Fruit fly (Drosophila melanogaster): ENCODE data around the gene DhpD.

Gene DhpD

DNA sequence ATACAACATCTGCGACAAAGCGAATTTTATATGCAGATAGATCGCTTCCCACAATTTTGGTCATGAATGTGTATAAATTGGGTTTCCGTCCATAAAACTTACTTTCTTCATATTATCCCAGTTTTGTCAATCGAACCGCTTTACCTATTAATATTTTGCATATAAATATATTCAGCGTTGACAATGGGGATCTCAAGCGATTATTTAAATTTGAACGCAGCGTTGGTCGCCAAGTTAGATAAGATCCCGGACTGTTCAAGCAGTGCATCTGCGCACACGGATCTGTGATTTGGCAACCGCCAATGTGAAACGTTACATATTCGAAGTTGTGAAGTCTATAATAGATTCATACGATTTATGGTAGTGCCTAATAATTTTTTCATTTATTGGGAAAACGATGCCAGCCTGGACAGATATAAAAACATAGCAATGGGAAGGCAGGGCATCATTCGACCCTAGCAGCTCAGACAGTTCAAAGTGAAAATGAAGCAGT lies 17.6 kb upstream of the DhpD start, which contains the start of gene TwdlF:
TSS of gene TwdlF (plus strand) at position 443 of the 493 bp plus-strand sequence.
- TF ChIP-seq CG3032 (tag; optimal IDR thresholded peaks at IDR 0.05), result no peak
- TF ChIP-seq Sox15 (GFP tag; optimal IDR thresholded peaks at IDR 0.05), result no peak
- TF ChIP-seq CG31627 (GFP tag; optimal IDR thresholded peaks at IDR 0.05), result no peak
- no peak for TF ChIP-seq CG10631 (GFP tag; optimal IDR thresholded peaks at IDR 0.05)
- no peak for TF ChIP-seq Blimp-1 (GFP tag; optimal IDR thresholded peaks at IDR 0.05)
- TF ChIP-seq Eip75B (GFP tag; optimal IDR thresholded peaks at IDR 0.05), result no peak
- TF ChIP-seq Hr39 (GFP tag; optimal IDR thresholded peaks at IDR 0.05), result no peak
- TF ChIP-seq OdsH (GFP tag; optimal IDR thresholded peaks at IDR 0.05), result no peak
- no peak for TF ChIP-seq fd85E (GFP tag; optimal IDR thresholded peaks at IDR 0.05)
- no peak for TF ChIP-seq Eip78C (GFP tag)
- no peak for TF ChIP-seq CG10669 (GFP tag; optimal IDR thresholded peaks at IDR 0.05)
- TF ChIP-seq topi (GFP tag; optimal IDR thresholded peaks at IDR 0.05), result no peak
- no peak for TF ChIP-seq CG9139 (GFP tag; optimal IDR thresholded peaks at IDR 0.05)

DNA sequence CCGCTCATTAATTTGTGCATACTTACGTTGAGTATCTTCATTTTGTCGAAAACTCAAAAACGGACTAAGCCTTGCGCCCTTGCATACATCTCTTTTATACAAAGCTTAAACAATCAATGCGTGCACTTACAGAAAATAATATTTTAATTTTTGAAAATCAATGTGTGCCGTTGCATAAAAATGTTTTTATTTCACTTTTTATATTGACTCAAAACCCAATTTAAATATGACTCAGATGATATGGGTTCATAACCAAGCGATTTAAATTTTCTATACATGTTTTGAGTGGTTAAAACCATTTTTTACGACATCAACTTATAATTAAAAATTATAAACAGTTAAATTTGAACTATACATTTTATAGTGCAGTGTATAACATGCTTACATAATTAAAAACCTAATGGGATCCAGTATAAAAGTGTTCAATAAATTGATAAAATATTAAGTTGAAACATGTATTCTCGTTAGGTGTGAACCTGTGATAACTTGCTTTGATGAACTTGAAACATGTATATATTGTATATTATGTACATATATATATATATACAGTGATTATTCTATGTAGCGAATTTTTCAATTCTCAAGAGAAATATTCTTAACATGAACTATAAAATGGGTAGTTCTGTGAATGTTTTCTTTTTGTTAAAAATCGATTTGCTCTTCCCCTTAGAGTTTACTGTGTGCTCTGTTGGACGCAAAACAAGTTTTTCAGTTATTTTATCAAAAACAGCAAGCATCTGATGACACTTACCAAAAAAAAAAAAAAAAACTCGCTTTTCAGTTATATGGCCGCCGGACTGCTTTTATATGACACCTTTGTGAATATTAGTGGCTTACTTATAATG lies 14.3 kb upstream of the DhpD start, which contains the start of gene CG34305:
TSS of gene CG34305 (minus strand) at position 51 of the 845 bp plus-strand sequence.
- TF ChIP-seq CG8319 (GFP tag; optimal IDR thresholded peaks at IDR 0.05) (peak; percentile 25), CG11902 (GFP tag; optimal IDR thresholded peaks at IDR 0.05) (peak; percentile 9), pdm3 (GFP tag; optimal IDR thresholded peaks at IDR 0.05) (peak; percentile 54), fkh (GFP tag; optimal IDR thresholded peaks at IDR 0.05) (no peak), CG16779 (tag; optimal IDR thresholded peaks at IDR 0.05) (no peak), OdsH (GFP tag; optimal IDR thresholded peaks at IDR 0.05) (peak; percentile 42), CG15336 (GFP tag; IDR thresholded peaks at IDR 0.05) (no peak), CG7368 (GFP tag; optimal IDR thresholded peaks at IDR 0.05) (no peak), CG6276 (GFP tag; optimal IDR thresholded peaks at IDR 0.05) (no peak), spab (GFP tag; optimal IDR thresholded peaks at IDR 0.05) (no peak), achi (GFP tag; optimal IDR thresholded peaks at IDR 0.05) (peak; percentile 15), Sox14 (GFP tag; optimal IDR thresholded peaks at IDR 0.05) (no peak), ss (GFP tag; optimal IDR thresholded peaks at IDR 0.05) (no peak), CG6854 (GFP tag; optimal IDR thresholded peaks at IDR 0.05) (no peak), vri (GFP tag; optimal IDR thresholded peaks at IDR 0.05) (peak; percentile 40), CG11294 (GFP tag; IDR thresholded peaks at IDR 0.05) (no peak), Eip75B (GFP tag; optimal IDR thresholded peaks at IDR 0.05) (peak; percentile 3), Gug (GFP tag; IDR thresholded peaks at IDR 0.05) (no peak), CG3032 (tag; optimal IDR thresholded peaks at IDR 0.05) (no peak), Sox102F (GFP tag; optimal IDR thresholded peaks at IDR 0.05) (peak; percentile 28), CG6792 (GFP tag; optimal IDR thresholded peaks at IDR 0.05) (peak; percentile 35), dsx (GFP tag; optimal IDR thresholded peaks at IDR 0.05; ENCODE audit: poor library complexity, severe bottlenecking) (no peak), cyc (GFP tag; optimal IDR thresholded peaks at IDR 0.05) (peak; percentile 37), CG8119 (GFP tag; IDR thresholded peaks at IDR 0.05) (no peak), Hr38 (GFP tag; optimal IDR thresholded peaks at IDR 0.05) (no peak), Lpt (GFP tag; optimal IDR thresholded peaks at IDR 0.05) (no peak), fd85E (GFP tag; optimal IDR thresholded peaks at IDR 0.05) (no peak), dac (GFP tag; optimal IDR thresholded peaks at IDR 0.05) (no peak), esn (GFP tag; optimal IDR thresholded peaks at IDR 0.05) (peak; percentile 65), CG1621 (tag; optimal IDR thresholded peaks at IDR 0.05) (no peak), net (GFP tag; optimal IDR thresholded peaks at IDR 0.05) (peak; percentile 10), Met (GFP tag; optimal IDR thresholded peaks at IDR 0.05) (peak; percentile 62), Ets21C (GFP tag; optimal IDR thresholded peaks at IDR 0.05) (peak; percentile 14), Eip78C (GFP tag) (peak; percentile 84), topi (GFP tag; optimal IDR thresholded peaks at IDR 0.05) (peak; percentile 58), salr (GFP tag; optimal IDR thresholded peaks at IDR 0.05) (no peak), CG6808 (GFP tag; optimal IDR thresholded peaks at IDR 0.05) (no peak), Hr39 (GFP tag; optimal IDR thresholded peaks at IDR 0.05) (peak; percentile 46), lz (GFP tag; optimal IDR thresholded peaks at IDR 0.05) (peak; percentile 38), Sox15 (GFP tag; optimal IDR thresholded peaks at IDR 0.05) (no peak), CG10631 (GFP tag; optimal IDR thresholded peaks at IDR 0.05) (peak; percentile 18), CG34406 (GFP tag; optimal IDR thresholded peaks at IDR 0.05) (peak; percentile 38), CG10669 (GFP tag; optimal IDR thresholded peaks at IDR 0.05) (peak; percentile 32)

Data from whole organism, prepupa.